Worm (Caenorhabditis elegans) whole organism, young adult: ENCODE measurements around the gene srh-39.

Source experiments
- B0019.2 ChIP-seq: fragments of 200-800 bp; sonication (Bioruptor generic); conservative IDR thresholded peaks from 2 replicates; pipeline ENCODE4 v1.3.6; 2022; ENCODE audit warnings: missing genetic modification reagents, missing genetic modification characterization, missing compliant biosample characterization
- B0035.1 ChIP-seq: sonication (generic microtip); optimal IDR thresholded peaks from 2 replicates; lab custom pipeline; 2016; ENCODE audit warnings: missing genetic modification characterization, mild to moderate bottlenecking, missing compliant biosample characterization, missing genotype, missing genetic modification reagents
- B0261.1 ChIP-seq: sonication (generic microtip); optimal IDR thresholded peaks from 2 replicates; lab custom pipeline; 2016; ENCODE audit warnings: mild to moderate bottlenecking, missing genetic modification characterization, moderate library complexity, missing compliant biosample characterization
- B0336.3 ChIP-seq: fragments of 200-800 bp; sonication (Bioruptor generic); IDR thresholded peaks from 2 replicates; pipeline ENCODE4 v1.3.6; 2022; ENCODE audit warnings: missing genetic modification characterization, missing compliant biosample characterization
- F23B12.7 ChIP-seq: sonication (generic microtip); optimal IDR thresholded peaks from 2 replicates; lab custom pipeline; 2017; ENCODE audit warnings: missing genetic modification characterization, mild to moderate bottlenecking, missing compliant biosample characterization, antibody characterized with exemption, moderate library complexity; ENCODE audit not compliant: insufficient read depth
- F33H1.4 ChIP-seq: fragments of 200-800 bp; sonication (Bioruptor generic); IDR thresholded peaks from 2 replicates; pipeline ENCODE4 v1.3.6; 2022; ENCODE audit warnings: missing genetic modification reagents, missing genetic modification characterization, missing compliant biosample characterization
- F39B2.1 ChIP-seq: fragments of 200-800 bp; sonication (Bioruptor generic); IDR thresholded peaks from 2 replicates; pipeline ENCODE4 v1.3.6; 2022; ENCODE audit warnings: missing genetic modification reagents, missing genetic modification characterization, missing compliant biosample characterization
- K11D2.4 ChIP-seq: fragments of 200-800 bp; sonication (Bioruptor generic); IDR thresholded peaks from 2 replicates; pipeline ENCODE4 v1.3.6; 2022; ENCODE audit warnings: missing genetic modification reagents, missing genetic modification characterization, missing compliant biosample characterization
- K12H6.12 ChIP-seq: fragments of 200-800 bp; sonication (Bioruptor generic); optimal IDR thresholded peaks from 2 replicates; lab custom pipeline; 2018; ENCODE audit warnings: mild to moderate bottlenecking, missing genetic modification characterization, missing compliant biosample characterization
- aptf-2 ChIP-seq: fragments of 200-800 bp; sonication (Bioruptor generic); conservative IDR thresholded peaks from 2 replicates; pipeline ENCODE4 v1.3.6; 2022; ENCODE audit warnings: missing genetic modification reagents, missing genetic modification characterization, missing compliant biosample characterization
- athp-1 ChIP-seq: sonication (generic microtip); optimal IDR thresholded peaks from 2 replicates; lab custom pipeline; 2017; ENCODE audit warnings: mild to moderate bottlenecking, missing genetic modification characterization, missing compliant biosample characterization
- attf-5 ChIP-seq: fragments of 200-800 bp; sonication (Bioruptor generic); optimal IDR thresholded peaks from 2 replicates; lab custom pipeline; 2018; ENCODE audit warnings: mild to moderate bottlenecking, missing genetic modification characterization, missing compliant biosample characterization
- bed-2 ChIP-seq: fragments of 200-800 bp; sonication (Bioruptor generic); IDR thresholded peaks from 2 replicates; pipeline ENCODE4 v1.3.6; 2022; ENCODE audit warnings: missing genetic modification reagents, missing genetic modification characterization, missing compliant biosample characterization
- ceh-100 ChIP-seq: fragments of 200-800 bp; sonication (Bioruptor generic); IDR thresholded peaks from 2 replicates; pipeline ENCODE4 v1.3.6; 2022; ENCODE audit warnings: missing genetic modification reagents, missing genetic modification characterization, missing compliant biosample characterization
- ceh-91 ChIP-seq: fragments of 200-800 bp; sonication (Bioruptor generic); IDR thresholded peaks from 2 replicates; pipeline ENCODE4 v1.3.6; 2022; ENCODE audit warnings: missing genetic modification reagents, missing genetic modification characterization, missing compliant biosample characterization
- dpl-1 ChIP-seq: fragments of 150-350 bp; optimal IDR thresholded peaks from 2 replicates; lab custom pipeline; 2014; ENCODE audit warnings: missing biosample characterization, missing genetic modification reagents, missing genetic modification characterization
- egl-44 ChIP-seq: fragments of 200-800 bp; sonication (Bioruptor generic); IDR thresholded peaks from 2 replicates; pipeline ENCODE4 v1.3.6; 2022; ENCODE audit warnings: missing genetic modification reagents, missing genetic modification characterization, missing compliant biosample characterization
- ets-4 ChIP-seq: fragments of 200-800 bp; sonication (Bioruptor generic); optimal IDR thresholded peaks from 2 replicates; lab custom pipeline; 2018; ENCODE audit warnings: mild to moderate bottlenecking, missing genetic modification characterization, missing compliant biosample characterization
- him-1 ChIP-seq: sonication (generic microtip); optimal IDR thresholded peaks from 2 replicates; lab custom pipeline; 2016; ENCODE audit warnings: missing genotype, missing genetic modification reagents, missing genetic modification characterization, missing compliant biosample characterization
- hmg-1.2 ChIP-seq: fragments of 200-800 bp; sonication (Bioruptor generic); IDR thresholded peaks from 2 replicates; pipeline ENCODE4 v1.3.6; 2022; ENCODE audit warnings: missing genetic modification reagents, missing genetic modification characterization, missing compliant biosample characterization
- hsf-1 ChIP-seq: fragments of 200-800 bp; sonication (Bioruptor generic); IDR thresholded peaks from 2 replicates; pipeline ENCODE4 v1.3.6; 2022; ENCODE audit warnings: missing genetic modification reagents, missing genetic modification characterization, missing compliant biosample characterization
- madf-3 ChIP-seq: fragments of 200-800 bp; sonication (Bioruptor generic); IDR thresholded peaks from 2 replicates; pipeline ENCODE4 v1.3.6; 2022; ENCODE audit warnings: missing genetic modification reagents, missing genetic modification characterization, missing compliant biosample characterization
- madf-6 ChIP-seq: fragments of 200-800 bp; sonication (Bioruptor generic); IDR thresholded peaks from 2 replicates; pipeline ENCODE4 v1.3.6; 2022; ENCODE audit warnings: missing genetic modification reagents, missing genetic modification characterization, missing compliant biosample characterization
- madf-8 ChIP-seq: fragments of 200-800 bp; sonication (Bioruptor generic); conservative IDR thresholded peaks from 2 replicates; pipeline ENCODE4 v1.3.6; 2022; ENCODE audit warnings: missing genetic modification reagents, missing genetic modification characterization, missing compliant biosample characterization
- mxl-1 ChIP-seq: sonication (generic microtip); optimal IDR thresholded peaks from 2 replicates; lab custom pipeline; 2016; ENCODE audit warnings: missing genetic modification characterization, missing compliant biosample characterization
- nfya-1 ChIP-seq: sonication (generic microtip); optimal IDR thresholded peaks from 2 replicates; lab custom pipeline; 2017; ENCODE audit warnings: antibody characterized with exemption, missing compliant biosample characterization, missing genetic modification characterization, borderline replicate concordance; ENCODE audit not compliant: insufficient read depth
- nhr-27 ChIP-seq: fragments of 200-800 bp; sonication (Bioruptor generic); optimal IDR thresholded peaks from 2 replicates; lab custom pipeline; 2018; ENCODE audit warnings: mild to moderate bottlenecking, missing genetic modification characterization, moderate library complexity, missing compliant biosample characterization
- rcor-1 ChIP-seq: fragments of 200-800 bp; sonication (Bioruptor generic); IDR thresholded peaks from 2 replicates; pipeline ENCODE4 v1.3.6; 2022; ENCODE audit warnings: missing genetic modification reagents, missing genetic modification characterization, missing compliant biosample characterization
- rec-8 ChIP-seq, 2 experiments: sonication (generic microtip); optimal IDR thresholded peaks; 2 replicates each; lab custom pipeline; 2016; ENCODE audit warnings: mild to moderate bottlenecking in 2 of 2, missing genetic modification characterization in 2 of 2, missing genetic modification reagents in 2 of 2, missing genotype in 2 of 2, missing biosample characterization in 1 of 2, missing compliant biosample characterization in 1 of 2, moderate library complexity in 1 of 2
- rpc-1 ChIP-seq, 2 experiments: fragments of 150-350 bp in 1 of 2; sonication (generic microtip) in 1 of 2; optimal IDR thresholded peaks; 2 replicates each; lab custom pipeline; 2014 to 2018; ENCODE audit warnings: missing biosample characterization in 1 of 2, missing genetic modification characterization in 1 of 2, missing genetic modification reagents in 1 of 2, missing genotype in 1 of 2
- sdz-38 ChIP-seq: sonication (generic microtip); optimal IDR thresholded peaks from 2 replicates; lab custom pipeline; 2016; ENCODE audit warnings: missing genotype, missing genetic modification characterization, missing compliant biosample characterization
- sea-2 ChIP-seq: fragments of 200-800 bp; sonication (Bioruptor generic); IDR thresholded peaks from 2 replicates; pipeline ENCODE4 v1.3.6; 2022; ENCODE audit warnings: missing genetic modification characterization, missing compliant biosample characterization
- snpc-1.3 ChIP-seq: sonication (generic microtip); optimal IDR thresholded peaks from 2 replicates; lab custom pipeline; 2017; ENCODE audit warnings: missing genetic modification characterization, mild to moderate bottlenecking, missing compliant biosample characterization, antibody characterized with exemption, moderate library complexity, missing genotype, missing genetic modification reagents; ENCODE audit not compliant: insufficient read depth
- snpc-3.4 ChIP-seq: sonication (generic microtip); optimal IDR thresholded peaks from 2 replicates; lab custom pipeline; 2017; ENCODE audit warnings: missing genetic modification characterization, mild to moderate bottlenecking, missing compliant biosample characterization, antibody characterized with exemption, moderate library complexity, missing genotype, missing genetic modification reagents
- somi-1 ChIP-seq: fragments of 200-800 bp; sonication (Bioruptor generic); optimal IDR thresholded peaks from 2 replicates; lab custom pipeline; 2018; ENCODE audit warnings: mild to moderate bottlenecking, missing genetic modification characterization, missing compliant biosample characterization
- tlf-1 ChIP-seq: fragments of 200-800 bp; sonication (Bioruptor generic); optimal IDR thresholded peaks from 2 replicates; lab custom pipeline; 2018; ENCODE audit warnings: mild to moderate bottlenecking, missing genetic modification characterization, missing compliant biosample characterization
- unc-62 ChIP-seq: fragments of 150-350 bp; optimal IDR thresholded peaks from 2 replicates; lab custom pipeline; 2014; ENCODE audit warnings: missing biosample characterization, missing genetic modification reagents, missing genetic modification characterization
- xnd-1 ChIP-seq: sonication (generic microtip); optimal IDR thresholded peaks from 2 replicates; lab custom pipeline; 2016; ENCODE audit warnings: missing genotype, missing genetic modification reagents, missing genetic modification characterization, missing compliant biosample characterization
- zfh-2 ChIP-seq: fragments of 200-800 bp; sonication (Bioruptor generic); conservative IDR thresholded peaks from 2 replicates; pipeline ENCODE4 v1.3.6; 2022; ENCODE audit warnings: missing genetic modification reagents, missing genetic modification characterization, missing compliant biosample characterization
- zim-3 ChIP-seq: sonication (generic microtip); optimal IDR thresholded peaks from 2 replicates; lab custom pipeline; 2017; ENCODE audit warnings: mild to moderate bottlenecking, missing genetic modification characterization, moderate library complexity, missing compliant biosample characterization
- ztf-18 ChIP-seq: sonication (generic microtip); optimal IDR thresholded peaks from 2 replicates; lab custom pipeline; 2016; ENCODE audit warnings: missing genotype, mild to moderate bottlenecking, missing genetic modification characterization, missing compliant biosample characterization
- ztf-25 ChIP-seq: fragments of 200-800 bp; sonication (Bioruptor generic); IDR thresholded peaks from 2 replicates; pipeline ENCODE4 v1.3.6; 2022; ENCODE audit warnings: missing genetic modification reagents, missing genetic modification characterization, missing compliant biosample characterization
- ztf-28 ChIP-seq: fragments of 200-800 bp; sonication (Bioruptor generic); IDR thresholded peaks from 2 replicates; pipeline ENCODE4 v1.3.6; 2022; ENCODE audit warnings: missing genetic modification reagents, missing genetic modification characterization, missing compliant biosample characterization
- ztf-6 ChIP-seq: fragments of 200-800 bp; sonication (Bioruptor generic); IDR thresholded peaks from 2 replicates; pipeline ENCODE4 v1.3.6; 2022; ENCODE audit warnings: missing genetic modification reagents, missing genetic modification characterization, missing compliant biosample characterization

The srh-39 gene

DNA sequence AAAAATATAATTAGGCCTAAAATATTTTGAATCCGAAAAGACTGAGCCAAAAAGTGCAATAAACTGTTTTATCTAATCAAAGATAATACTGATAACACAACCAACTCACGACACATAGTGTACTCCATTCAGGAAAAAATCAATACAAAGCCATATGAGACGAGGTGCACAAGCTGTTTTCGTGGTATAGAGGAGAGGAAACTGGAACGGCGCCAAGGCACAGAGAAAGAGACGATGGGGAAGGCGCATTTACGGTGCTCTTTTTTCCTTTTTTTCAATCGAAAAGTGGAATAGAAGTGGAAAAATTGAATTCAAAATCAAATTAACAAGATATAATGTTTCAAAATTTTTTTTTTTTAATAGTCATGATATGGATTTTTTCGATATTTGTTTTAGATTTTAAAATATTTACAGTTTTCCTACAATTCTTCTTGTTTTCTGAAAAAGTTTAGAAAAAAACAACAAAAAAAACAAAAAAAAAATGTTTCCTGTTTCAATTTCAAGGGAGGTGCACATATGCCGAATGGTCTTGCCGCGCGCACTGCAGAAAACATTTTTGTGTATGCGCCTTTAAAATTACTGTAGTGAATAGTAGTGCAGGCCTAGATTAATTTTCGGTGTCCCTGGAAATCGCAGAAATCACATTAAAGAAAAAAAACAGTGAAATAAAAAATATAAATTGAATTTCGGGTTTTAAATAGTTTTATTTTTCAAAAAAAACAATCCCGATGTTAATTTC lies 6.8 kb downstream of the srh-39 start, which contains the start of gene B0228.7 (continued):
- no peak for TF ChIP-seq sdz-38
- no peak for TF ChIP-seq sea-2 (GFP tag; lab: Robert Waterston, UW)
- TF ChIP-seq F33H1.4 (GFP tag; lab: Robert Waterston, UW), result peak; percentile 87
- TF ChIP-seq aptf-2 (GFP tag; lab: Robert Waterston, UW), result no peak
- no peak for TF ChIP-seq nhr-27 (tag; lab: Kevin White, UChicago)
- peak; percentile 96 for TF ChIP-seq madf-8 (GFP tag; lab: Robert Waterston, UW)
- TF ChIP-seq attf-5, result peak; percentile 28
- TF ChIP-seq madf-6 (GFP tag; lab: Robert Waterston, UW), result peak; percentile 97
- TF ChIP-seq xnd-1 (tag; lab: Kevin White, UChicago), result peak; percentile 92
- peak; percentile 63 for TF ChIP-seq ceh-91 (GFP tag; lab: Robert Waterston, UW)
- TF ChIP-seq ztf-18 (tag; lab: Kevin White, UChicago), result peak; percentile 86
- no peak for TF ChIP-seq nfya-1 (tag; lab: Kevin White, UChicago)
- no peak for TF ChIP-seq K12H6.12
- TF ChIP-seq snpc-3.4 (tag; lab: Kevin White, UChicago), result peak; percentile 26
- TF ChIP-seq snpc-1.3 (tag; lab: Kevin White, UChicago), result peak; percentile 53
- no peak for TF ChIP-seq somi-1 (GFP tag; lab: Kevin White, UChicago)
- TF ChIP-seq, all 124 proteins: peak for 16

DNA sequence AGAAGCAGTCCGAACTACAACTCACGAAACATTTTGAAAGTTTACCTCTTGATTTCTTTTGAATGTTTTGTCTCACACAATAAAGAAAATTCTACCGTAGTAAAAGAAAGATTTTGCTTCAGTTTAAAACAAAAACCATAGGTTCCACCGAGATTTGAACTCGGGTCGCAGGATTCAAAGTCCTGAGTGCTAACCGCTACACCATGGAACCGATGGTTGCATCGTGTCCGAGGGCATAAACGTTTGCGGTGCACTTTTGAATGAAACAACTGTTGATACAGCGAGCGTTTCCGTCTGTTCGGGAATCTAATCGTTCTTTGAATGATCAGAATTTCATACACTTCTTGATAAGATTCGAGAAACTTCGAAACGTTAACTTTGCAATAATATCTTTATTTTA lies 8.5 kb downstream of the srh-39 start:
- TF ChIP-seq bed-2 (GFP tag; lab: Robert Waterston, UW) (no peak), snpc-1.3 (tag; lab: Kevin White, UChicago) (no peak), ets-4 (GFP tag; lab: Kevin White, UChicago) (no peak), ztf-6 (no peak), dpl-1 (no peak), tlf-1 (GFP tag; lab: Kevin White, UChicago) (peak; percentile 39), B0035.1 (tag; lab: Kevin White, UChicago) (no peak), nfya-1 (tag; lab: Kevin White, UChicago) (no peak), K11D2.4 (GFP tag; lab: Robert Waterston, UW) (no peak; the same call in 1 of the 2 replicates), F23B12.7 (tag; lab: Kevin White, UChicago) (no peak), athp-1 (tag; lab: Kevin White, UChicago) (peak; percentile 51), hmg-1.2 (GFP tag; lab: Robert Waterston, UW) (peak; percentile 65), zim-3 (tag; lab: Kevin White, UChicago) (peak; percentile 18), egl-44 (GFP tag; lab: Robert Waterston, UW) (0 out of 2 replicates have a peak, but pooled peaks have one; percentile 36), ceh-100 (GFP tag; lab: Robert Waterston, UW) (peak; percentile 62), ztf-28 (no peak), xnd-1 (tag; lab: Kevin White, UChicago) (no peak), him-1 (tag; lab: Kevin White, UChicago) (peak; percentile 79), F39B2.1 (GFP tag; lab: Robert Waterston, UW) (no peak), hsf-1 (GFP tag; lab: Robert Waterston, UW) (peak; percentile 72), B0261.1 (peak; percentile 88), mxl-1 (tag; lab: Kevin White, UChicago) (peak; percentile 25), madf-3 (GFP tag; lab: Robert Waterston, UW) (0 out of 2 replicates have a peak, but pooled peaks have one; percentile 25), zfh-2 (GFP tag; lab: Robert Waterston, UW) (no peak), rpc-1 (optimal IDR thresholded peaks at IDR 0.05; lab: Kevin White, UChicago) (peak; percentile 74), rpc-1 (tag; optimal IDR thresholded peaks at IDR 0.05; lab: Kevin White, UChicago) (peak; percentile 90), B0336.3 (GFP tag; lab: Robert Waterston, UW) (peak; percentile 23; the same call in 1 of the 2 replicates), ztf-25 (GFP tag; lab: Robert Waterston, UW) (no peak), B0019.2 (GFP tag; lab: Robert Waterston, UW) (no peak), somi-1 (GFP tag; lab: Kevin White, UChicago) (peak; percentile 30), rec-8 (tag; optimal IDR thresholded peaks at IDR 0.05; lab: Kevin White, UChicago) (peak in 1 of 2 experiments; percentile 38), rcor-1 (GFP tag; lab: Robert Waterston, UW) (peak; percentile 32; the same call in 1 of the 2 replicates), nhr-27 (tag; lab: Kevin White, UChicago) (no peak), unc-62 (no peak)
